Worm (Caenorhabditis elegans): Measurements from ENCODE around the gene F32D8.15.

Gene F32D8.15

ce11 chrV:10887564-10887963 lies 16.3 kb upstream of the F32D8.15 start (continued):
- TF ChIP-seq spr-3 (GFP tag; optimal IDR thresholded peaks at IDR 0.05) (peak; percentile 17), zfp-2 (tag; optimal IDR thresholded peaks at IDR 0.05) (no peak), lin-13 (GFP tag; optimal IDR thresholded peaks at IDR 0.05) (no peak), nhr-41 (GFP tag; IDR thresholded peaks at IDR 0.05) (no peak), ztf-11 (tag; optimal IDR thresholded peaks at IDR 0.05) (no peak), unc-62 (GFP tag; optimal IDR thresholded peaks at IDR 0.05 in 1 of 2) (no peak), unc-62 (tag; optimal IDR thresholded peaks at IDR 0.05) (no peak), unc-39 (tag; optimal IDR thresholded peaks at IDR 0.05) (no peak), rbr-2 (tag; optimal IDR thresholded peaks at IDR 0.05) (no peak), nhr-42 (GFP tag; IDR thresholded peaks at IDR 0.05) (no peak), ces-1 (GFP tag; optimal IDR thresholded peaks at IDR 0.05) (no peak), sdz-12 (GFP tag; optimal IDR thresholded peaks at IDR 0.05) (no peak), zfp-3 (GFP tag; conservative IDR thresholded peaks at IDR 0.05) (peak; percentile 48; the same call in 1 of the 2 replicates)

DNA sequence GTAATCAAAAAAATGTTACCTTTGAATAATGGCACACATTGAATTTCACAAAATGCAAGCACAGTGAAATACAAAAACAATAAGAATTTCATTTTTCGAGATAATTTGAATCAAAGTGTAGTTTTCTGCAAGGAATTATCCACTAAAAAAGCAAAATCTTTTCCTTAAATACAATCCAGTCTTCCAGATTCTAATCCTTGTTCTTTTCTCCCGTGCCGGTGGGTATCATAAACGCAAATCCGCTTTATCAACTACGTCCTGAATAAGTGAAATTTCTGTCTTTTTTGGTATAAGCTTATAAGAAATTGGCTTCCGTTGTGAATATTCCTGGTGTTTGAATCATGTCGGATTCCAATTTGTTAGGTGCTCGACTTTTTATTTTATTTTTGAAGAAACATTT lies 15.7 kb upstream of the F32D8.15 start:
- TF ChIP-seq ama-1 (optimal IDR thresholded peaks at IDR 0.05) (peak; percentile 52), ceh-44 (GFP tag; IDR thresholded peaks at IDR 0.05) (no peak), daf-16 (GFP tag; optimal IDR thresholded peaks at IDR 0.05) (no peak), daf-16 (tag; optimal IDR thresholded peaks at IDR 0.05) (peak; percentile 15)

- TF ChIP-seq nhr-42 (GFP tag; IDR thresholded peaks at IDR 0.05), result no peak
Measured at ce11 chrV:10889036-10889435, 14.8 kb upstream of the F32D8.15 start, which contains the start of gene F32D8.11. F32D8.11 (minus strand) TSS chrV:10889136.

- TF ChIP-seq unc-62 (GFP tag; optimal IDR thresholded peaks at IDR 0.05 in 1 of 2) (peak in 1 of 2 experiments; percentile 90), unc-62 (tag; optimal IDR thresholded peaks at IDR 0.05) (no peak), Y75B8A.6 (GFP tag; IDR thresholded peaks at IDR 0.05) (no peak)
Measured at ce11 chrV:10889774-10890173, 14.1 kb upstream of the F32D8.15 start.

DNA sequence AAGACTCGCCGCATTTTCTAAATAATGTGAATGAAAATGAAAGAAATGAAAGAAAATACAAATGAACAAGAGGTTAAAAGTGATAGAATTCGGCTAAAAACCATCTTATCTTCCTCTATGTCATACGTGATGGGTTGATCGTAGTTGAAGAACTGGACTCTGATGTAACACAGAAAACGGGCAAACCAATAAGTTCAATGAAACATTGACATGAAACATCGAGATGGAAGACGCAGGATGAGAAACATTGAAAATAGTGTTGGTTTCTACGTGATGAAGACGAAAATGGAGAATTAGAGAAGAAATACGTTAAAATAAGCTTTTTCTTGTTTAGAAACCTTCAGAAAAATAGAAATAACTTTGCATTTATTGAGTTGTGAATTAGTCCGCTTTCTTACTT lies 12.9 kb upstream of the F32D8.15 start, which contains the start of gene F32D8.12:
TSS of gene F32D8.12 (minus strand) at position 48 of the 400 bp plus-strand sequence.
- peak; percentile 61 for TF ChIP-seq dve-1 (tag; optimal IDR thresholded peaks at IDR 0.05; ENCODE audit: insufficient read depth)
- TF ChIP-seq nhr-48 (tag; optimal IDR thresholded peaks at IDR 0.05), result peak; percentile 6
- TF ChIP-seq hlh-11 (tag; optimal IDR thresholded peaks at IDR 0.05), result peak; percentile 45
- peak in 1 of 2 experiments; percentile 97 for TF ChIP-seq unc-62 (GFP tag; optimal IDR thresholded peaks at IDR 0.05 in 1 of 2)
- TF ChIP-seq unc-62 (tag; optimal IDR thresholded peaks at IDR 0.05), result no peak
- TF ChIP-seq ctbp-1 (GFP tag; IDR thresholded peaks at IDR 0.05), result 0 out of 2 replicates have a peak, but pooled peaks have one; percentile 17
- no peak for TF ChIP-seq ces-1 (GFP tag; optimal IDR thresholded peaks at IDR 0.05)
- no peak for TF ChIP-seq egl-27 (tag; optimal IDR thresholded peaks at IDR 0.05)
- no peak for TF ChIP-seq lin-13 (GFP tag; optimal IDR thresholded peaks at IDR 0.05)
- TF ChIP-seq mep-1 (tag; optimal IDR thresholded peaks at IDR 0.05), result peak; percentile 34
- peak; percentile 59 for TF ChIP-seq mes-2 (tag; optimal IDR thresholded peaks at IDR 0.05; ENCODE audit: poor library complexity, severe bottlenecking)
- no peak for TF ChIP-seq skn-1 (tag; optimal IDR thresholded peaks at IDR 0.05)
- TF ChIP-seq nhr-11 (tag; optimal IDR thresholded peaks at IDR 0.05), result peak; percentile 47
- TF ChIP-seq lsy-2 (tag; optimal IDR thresholded peaks at IDR 0.05), result peak in 1 of 2 experiments; percentile 57
- TF ChIP-seq nhr-77 (tag; optimal IDR thresholded peaks at IDR 0.05), result peak; percentile 22
- TF ChIP-seq nhr-10 (tag; optimal IDR thresholded peaks at IDR 0.05), result peak; percentile 56
- peak; percentile 13 for TF ChIP-seq duxl-1 (tag; optimal IDR thresholded peaks at IDR 0.05; ENCODE audit: poor library complexity)
- peak; percentile 48; the same call in 1 of the 2 replicates for TF ChIP-seq lin-38 (GFP tag; IDR thresholded peaks at IDR 0.05)
- TF ChIP-seq aha-1 (tag), result peak; percentile 56
- no peak for TF ChIP-seq lim-7 (GFP tag; IDR thresholded peaks at IDR 0.05)
- no peak for TF ChIP-seq zag-1 (tag; optimal IDR thresholded peaks at IDR 0.05)
- no peak for TF ChIP-seq daf-16 (GFP tag; optimal IDR thresholded peaks at IDR 0.05)
- peak; percentile 58 for TF ChIP-seq daf-16 (tag; optimal IDR thresholded peaks at IDR 0.05)
- TF ChIP-seq nhr-237 (tag; optimal IDR thresholded peaks at IDR 0.05), result no peak
- TF ChIP-seq ceh-44 (GFP tag; IDR thresholded peaks at IDR 0.05), result no peak
- peak; percentile 73 for TF ChIP-seq nhr-28 (tag; optimal IDR thresholded peaks at IDR 0.05)
- no peak for TF ChIP-seq nhr-25 (tag; optimal IDR thresholded peaks at IDR 0.05; ENCODE audit: borderline replicate concordance, insufficient read depth)
- TF ChIP-seq hlh-30 (tag; optimal IDR thresholded peaks at IDR 0.05; ENCODE audit: insufficient read depth), result peak; percentile 39
- peak in 1 of 2 experiments; percentile 42 for TF ChIP-seq mdl-1 (tag; optimal IDR thresholded peaks at IDR 0.05)
- no peak for TF ChIP-seq mxl-3 (GFP tag; optimal IDR thresholded peaks at IDR 0.05)
- peak in 1 of 2 experiments; percentile 85 for TF ChIP-seq hif-1 (tag; optimal IDR thresholded peaks at IDR 0.05)
- TF ChIP-seq dmd-6 (GFP tag; IDR thresholded peaks at IDR 0.05), result peak; percentile 58
